Worm (Caenorhabditis elegans) whole organism, mixed stage, embryonic: ENCODE data around the gene ubc-26.

Experiments
- mab-5 ChIP-seq: fragments of 150-350 bp; optimal IDR thresholded peaks from 2 replicates; lab custom pipeline; 2014; ENCODE audit warnings: missing biosample characterization, missing genetic modification characterization
- mep-1 ChIP-seq: fragments of 150-350 bp; optimal IDR thresholded peaks from 2 replicates; lab custom pipeline; 2017; ENCODE audit warnings: missing biosample characterization, missing genetic modification reagents, missing genetic modification characterization, inconsistent platforms
- pha-4 ChIP-seq: fragments of 150-350 bp; optimal IDR thresholded peaks from 2 replicates; lab custom pipeline; 2018; ENCODE audit warnings: missing biosample characterization, missing genetic modification reagents, missing genetic modification characterization

- TF ChIP-seq mab-5: no peak
- no peak for TF ChIP-seq mep-1 (tag; lab: Kevin White, UChicago)
- TF ChIP-seq pha-4 (tag; lab: Kevin White, UChicago): no peak
These were observed at the start of gene ubc-26 for ce11 chrII:2900248-2900647.
